Fruit fly (Drosophila melanogaster) whole organism, embryonic: ENCODE results near the gene dsf.

ENCODE experiments used
- ATbp ChIP-seq: fragments of 200-800 bp; sonication (Bioruptor generic); optimal IDR thresholded peaks from 2 replicates; lab custom pipeline; 2017; ENCODE audit warnings: missing biosample characterization, mild to moderate bottlenecking, missing genetic modification characterization, missing genetic modification reagents
- CG10147 ChIP-seq: fragments of 200-800 bp; sonication (Bioruptor generic); optimal IDR thresholded peaks from 2 replicates; lab custom pipeline; 2019; ENCODE audit warnings: missing biosample characterization, mild to moderate bottlenecking, missing genetic modification characterization, moderate library complexity
- CG1024 ChIP-seq: fragments of 200-800 bp; sonication (Bioruptor generic); IDR thresholded peaks from 2 replicates; pipeline ENCODE4 v1.3.6; 2022; ENCODE audit warnings: missing biosample characterization, missing genetic modification characterization
- CG12071 ChIP-seq: fragments of 200-800 bp; sonication (Bioruptor generic); optimal IDR thresholded peaks from 3 replicates; lab custom pipeline; 2018; ENCODE audit warnings: missing biosample characterization, mild to moderate bottlenecking, missing genetic modification characterization
- CG12299 ChIP-seq: fragments of 200-800 bp; sonication (Bioruptor generic); optimal IDR thresholded peaks from 2 replicates; lab custom pipeline; 2018; ENCODE audit warnings: missing biosample characterization, mild to moderate bottlenecking, missing genetic modification characterization
- CG13123 ChIP-seq: fragments of 200-800 bp; sonication (Bioruptor generic); optimal IDR thresholded peaks from 2 replicates; lab custom pipeline; 2016; ENCODE audit warnings: missing biosample characterization, missing genetic modification characterization
- CG14965 ChIP-seq: fragments of 200-800 bp; sonication (Bioruptor generic); optimal IDR thresholded peaks from 2 replicates; lab custom pipeline; 2016; ENCODE audit warnings: missing biosample characterization, missing genetic modification characterization, borderline replicate concordance
- CG15479 ChIP-seq: fragments of 200-800 bp; sonication (Bioruptor generic); optimal IDR thresholded peaks from 3 replicates; lab custom pipeline; 2019; ENCODE audit warnings: missing biosample characterization, mild to moderate bottlenecking, missing genetic modification characterization, moderate library complexity
- CG17361 ChIP-seq: fragments of 200-800 bp; sonication (Bioruptor generic); IDR thresholded peaks from 3 replicates; pipeline ENCODE4 v1.3.6; 2022; ENCODE audit warnings: missing biosample characterization, missing genetic modification characterization
- CG17385 ChIP-seq: fragments of 200-800 bp; sonication (Bioruptor generic); optimal IDR thresholded peaks from 3 replicates; lab custom pipeline; 2018; ENCODE audit warnings: missing biosample characterization, mild to moderate bottlenecking, missing genetic modification characterization
- CG17912 ChIP-seq: fragments of 200-800 bp; sonication (Bioruptor generic); optimal IDR thresholded peaks from 2 replicates; lab custom pipeline; 2018; ENCODE audit warnings: missing biosample characterization, mild to moderate bottlenecking, missing genetic modification characterization
- CG2116 ChIP-seq: fragments of 200-800 bp; sonication (Bioruptor generic); optimal IDR thresholded peaks from 3 replicates; lab custom pipeline; 2018; ENCODE audit warnings: missing biosample characterization, mild to moderate bottlenecking, missing genetic modification characterization
- CG2120 ChIP-seq: fragments of 200-800 bp; sonication (Bioruptor generic); optimal IDR thresholded peaks from 3 replicates; lab custom pipeline; 2016; ENCODE audit warnings: missing biosample characterization, missing genetic modification characterization
- CG2202 ChIP-seq: fragments of 200-800 bp; sonication (Bioruptor generic); optimal IDR thresholded peaks from 2 replicates; lab custom pipeline; 2018; ENCODE audit warnings: missing biosample characterization, mild to moderate bottlenecking, missing genetic modification characterization
- CG31441 ChIP-seq: fragments of 200-800 bp; sonication (Bioruptor generic); IDR thresholded peaks from 2 replicates; pipeline ENCODE4 v1.3.6; 2022; ENCODE audit warnings: missing biosample characterization, missing genetic modification characterization
- CG3163 ChIP-seq: fragments of 200-800 bp; sonication (Bioruptor generic); optimal IDR thresholded peaks from 3 replicates; lab custom pipeline; 2016; ENCODE audit warnings: missing biosample characterization, missing genetic modification characterization
- CG32532 ChIP-seq: fragments of 200-800 bp; sonication (Bioruptor generic); IDR thresholded peaks from 2 replicates; pipeline ENCODE4 v1.3.6; 2022; ENCODE audit warnings: missing biosample characterization, missing genetic modification characterization
- CG3281 ChIP-seq: fragments of 200-800 bp; sonication (Bioruptor generic); optimal IDR thresholded peaks from 3 replicates; lab custom pipeline; 2017; ENCODE audit warnings: missing biosample characterization, mild to moderate bottlenecking, missing genetic modification characterization
- CG6791 ChIP-seq: fragments of 200-800 bp; sonication (Bioruptor generic); IDR thresholded peaks from 3 replicates; pipeline ENCODE4 v1.3.6; 2022; ENCODE audit warnings: missing biosample characterization, missing genetic modification characterization; ENCODE audit not compliant: partially characterized antibody
- CG7928 ChIP-seq: fragments of 200-800 bp; sonication (Bioruptor generic); optimal IDR thresholded peaks from 2 replicates; lab custom pipeline; 2017; ENCODE audit warnings: missing biosample characterization, mild to moderate bottlenecking, missing genetic modification characterization
- CG9932 ChIP-seq: fragments of 200-800 bp; sonication (Bioruptor generic); IDR thresholded peaks from 2 replicates; pipeline ENCODE4 v1.3.6; 2022; ENCODE audit warnings: missing biosample characterization, missing genetic modification characterization
- Camta ChIP-seq: fragments of 200-800 bp; sonication (Bioruptor generic); optimal IDR thresholded peaks from 2 replicates; lab custom pipeline; 2016; ENCODE audit warnings: missing biosample characterization, missing genetic modification characterization
- CrebB ChIP-seq: fragments of 200-800 bp; sonication (Bioruptor generic); optimal IDR thresholded peaks from 3 replicates; lab custom pipeline; 2018; ENCODE audit warnings: missing biosample characterization, mild to moderate bottlenecking, missing genetic modification characterization
- Dll ChIP-seq: fragments of 200-800 bp; sonication (Bioruptor generic); IDR thresholded peaks from 4 replicates; pipeline ENCODE4 v1.3.6; 2022; ENCODE audit warnings: missing biosample characterization, missing genetic modification characterization; ENCODE audit not compliant: partially characterized antibody
- Gug ChIP-seq: fragments of 200-800 bp; sonication (Bioruptor generic); IDR thresholded peaks from 4 replicates; pipeline ENCODE4 v1.3.6; 2022; ENCODE audit warnings: missing biosample characterization, missing genetic modification characterization
- HHEX ChIP-seq: fragments of 200-800 bp; sonication (Bioruptor generic); optimal IDR thresholded peaks from 3 replicates; lab custom pipeline; 2017; ENCODE audit warnings: missing biosample characterization, mild to moderate bottlenecking, missing genetic modification characterization, missing genetic modification reagents
- Hey ChIP-seq: fragments of 200-800 bp; sonication (Bioruptor generic); optimal IDR thresholded peaks from 3 replicates; lab custom pipeline; 2018; ENCODE audit warnings: missing biosample characterization, mild to moderate bottlenecking, missing genetic modification characterization
- Hr51 ChIP-seq, 2 experiments: fragments of 200-800 bp; sonication (Bioruptor generic); optimal IDR thresholded peaks; 2 replicates in 1 of 2; 3 replicates in 1 of 2; lab custom pipeline; 2016 to 2018; ENCODE audit warnings: missing biosample characterization in 2 of 2, missing genetic modification characterization in 2 of 2, mild to moderate bottlenecking in 1 of 2, moderate library complexity in 1 of 2
- Hr78 ChIP-seq, 2 experiments: fragments of 200-800 bp in 1 of 2; fragments of >200 bp in 1 of 2; sonication (Bioruptor generic) in 1 of 2; optimal IDR thresholded peaks; 2 replicates each; lab custom pipeline; 2017 to 2019; ENCODE audit warnings: missing biosample characterization in 2 of 2, missing genetic modification characterization in 2 of 2, mild to moderate bottlenecking in 1 of 2, moderate library complexity in 1 of 2
- MTF-1 ChIP-seq: fragments of 200-800 bp; sonication (Bioruptor generic); optimal IDR thresholded peaks from 2 replicates; lab custom pipeline; 2018; ENCODE audit warnings: missing biosample characterization, mild to moderate bottlenecking, missing genetic modification characterization, borderline replicate concordance
- NFAT ChIP-seq: fragments of 200-800 bp; sonication (Bioruptor generic); IDR thresholded peaks from 2 replicates; pipeline ENCODE4 v1.3.6; 2022; ENCODE audit warnings: missing biosample characterization, missing genetic modification characterization
- Oli ChIP-seq: fragments of 200-800 bp; sonication (Bioruptor generic); optimal IDR thresholded peaks from 2 replicates; lab custom pipeline; 2018; ENCODE audit warnings: missing biosample characterization, mild to moderate bottlenecking, missing genetic modification characterization, moderate library complexity
- Rfx ChIP-seq: fragments of 200-800 bp; sonication (Bioruptor generic); IDR thresholded peaks from 2 replicates; pipeline ENCODE4 v1.3.6; 2022; ENCODE audit warnings: missing biosample characterization, missing genetic modification characterization
- Sox100B ChIP-seq: fragments of 200-800 bp; sonication (Bioruptor generic); optimal IDR thresholded peaks from 3 replicates; lab custom pipeline; 2018; ENCODE audit warnings: missing biosample characterization, mild to moderate bottlenecking, missing genetic modification characterization
- Usf ChIP-seq: fragments of 200-800 bp; sonication (Bioruptor generic); optimal IDR thresholded peaks from 2 replicates; lab custom pipeline; 2017; ENCODE audit warnings: missing genotype, missing biosample characterization, missing genetic modification characterization
- Xrp1 ChIP-seq: fragments of 200-800 bp; sonication (Bioruptor generic); IDR thresholded peaks from 2 replicates; pipeline ENCODE4 v1.3.6; 2022; ENCODE audit warnings: missing biosample characterization, missing genetic modification characterization
- chm ChIP-seq: fragments of 200-800 bp; sonication (Bioruptor generic); IDR thresholded peaks from 2 replicates; pipeline ENCODE4 v1.3.6; 2022; ENCODE audit warnings: missing biosample characterization, missing genetic modification characterization
- eve ChIP-seq, 2 experiments: fragments of >200 bp; optimal IDR thresholded peaks; 2 replicates each; lab custom pipeline; 2017; ENCODE audit warnings: missing biosample characterization in 2 of 2, missing genetic modification characterization in 2 of 2
- grn ChIP-seq: fragments of 200-800 bp; sonication (Bioruptor generic); optimal IDR thresholded peaks from 3 replicates; lab custom pipeline; 2017; ENCODE audit warnings: missing biosample characterization, missing genetic modification characterization
- h ChIP-seq: fragments of >200 bp; optimal IDR thresholded peaks from 2 replicates; lab custom pipeline; 2017
- her ChIP-seq: fragments of 200-800 bp; sonication (Bioruptor generic); optimal IDR thresholded peaks from 2 replicates; lab custom pipeline; 2016; ENCODE audit warnings: missing biosample characterization, missing genetic modification characterization
- lola ChIP-seq, 3 experiments: fragments of >200 bp in 2 of 3; fragments of 200-800 bp in 1 of 3; sonication (Bioruptor generic) in 1 of 3; optimal IDR thresholded peaks; 2 replicates each; lab custom pipeline; 2017 to 2019; ENCODE audit warnings: missing biosample characterization in 3 of 3, missing genetic modification characterization in 3 of 3, mild to moderate bottlenecking in 1 of 3, moderate library complexity in 1 of 3
- nerfin-1 ChIP-seq: fragments of 200-800 bp; sonication (Bioruptor generic); optimal IDR thresholded peaks from 3 replicates; lab custom pipeline; 2019; ENCODE audit warnings: missing biosample characterization, mild to moderate bottlenecking, missing genetic modification characterization, moderate library complexity
- otp ChIP-seq: fragments of 200-800 bp; sonication (Bioruptor generic); IDR thresholded peaks from 3 replicates; pipeline ENCODE4, ENCODE4 v1.3.6; 2022; ENCODE audit warnings: missing biosample characterization, missing genetic modification characterization
- sob ChIP-seq: fragments of 200-800 bp; sonication (Bioruptor generic); IDR thresholded peaks from 2 replicates; pipeline ENCODE4 v1.3.6; 2022; ENCODE audit warnings: missing biosample characterization, missing genetic modification characterization
- sqz ChIP-seq: fragments of 200-800 bp; sonication (Bioruptor generic); optimal IDR thresholded peaks from 3 replicates; lab custom pipeline; 2018; ENCODE audit warnings: missing biosample characterization, mild to moderate bottlenecking, missing genetic modification characterization
- sr ChIP-seq: fragments of 200-800 bp; sonication (Bioruptor generic); IDR thresholded peaks from 3 replicates; pipeline ENCODE4 v1.3.6; 2022; ENCODE audit warnings: missing biosample characterization, missing genetic modification characterization
- tap ChIP-seq: fragments of 200-800 bp; optimal IDR thresholded peaks from 3 replicates; lab custom pipeline; 2019; ENCODE audit warnings: missing biosample characterization, mild to moderate bottlenecking, missing genetic modification characterization, moderate library complexity
- tx ChIP-seq: fragments of 200-800 bp; sonication (Bioruptor generic); optimal IDR thresholded peaks from 2 replicates; lab custom pipeline; 2016; ENCODE audit warnings: missing biosample characterization, missing genetic modification characterization

dsf gene

DNA sequence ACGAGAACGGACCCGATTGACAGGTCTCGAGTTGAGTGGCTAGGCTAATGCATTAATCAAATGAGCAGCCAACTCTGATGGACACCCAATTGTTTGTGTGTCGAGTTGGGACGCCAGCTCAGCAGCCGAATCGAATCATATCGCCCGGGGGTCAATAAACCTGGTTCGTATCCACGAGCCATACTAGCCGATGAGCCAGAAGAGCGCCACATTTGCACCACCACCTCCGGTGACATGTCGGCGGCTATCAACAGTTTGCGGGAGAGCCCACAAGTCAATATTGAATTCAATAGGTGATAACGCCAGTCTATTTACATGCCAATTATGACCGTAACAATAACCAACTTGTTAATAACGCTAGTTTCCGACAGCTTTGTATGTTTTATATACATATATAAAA, 48.4 kb downstream of the dsf start (continued):
- TF ChIP-seq CG2202 (tag; lab: Kevin White, UChicago) (peak; percentile 52), CG17912 (peak; percentile 61), Usf (GFP tag; lab: Kevin White, UChicago) (no peak), Hr51 (GFP tag; optimal IDR thresholded peaks at IDR 0.05; lab: Kevin White, UChicago) (peak; percentile 30 to 52), her (GFP tag; lab: Kevin White, UChicago) (peak; percentile 27), Gug (GFP tag; lab: Robert Waterston, UW) (no peak), CG17385 (GFP tag; lab: Kevin White, UChicago) (peak; percentile 67), sqz (peak; percentile 17), CG2120 (peak; percentile 37), CG12071 (GFP tag; lab: Kevin White, UChicago) (peak; percentile 84), CG2116 (GFP tag; lab: Kevin White, UChicago) (peak; percentile 9), nerfin-1 (tag; lab: Kevin White, UChicago) (peak; percentile 56), Camta (GFP tag; lab: Kevin White, UChicago) (peak; percentile 11), CG31441 (GFP tag; lab: Robert Waterston, UW) (peak; percentile 47; the same call in 1 of the 2 replicates), CrebB (tag; lab: Kevin White, UChicago) (peak; percentile 78), CG6791 (GFP tag; lab: Robert Waterston, UW) (no peak), ATbp (GFP tag; lab: Kevin White, UChicago) (peak; percentile 92), CG15479 (GFP tag; lab: Kevin White, UChicago) (no peak), CG17361 (GFP tag; lab: Robert Waterston, UW) (no peak), Rfx (GFP tag; lab: Robert Waterston, UW) (peak; percentile 36; the same call in 1 of the 2 replicates), grn (no peak), Dll (GFP tag; lab: Robert Waterston, UW) (no peak), CG12299 (tag; lab: Kevin White, UChicago) (peak; percentile 17), HHEX (peak; percentile 71), eve (GFP tag; optimal IDR thresholded peaks at IDR 0.05; lab: Kevin White, UChicago) (no peak), Hr78 (GFP tag; optimal IDR thresholded peaks at IDR 0.05; lab: Kevin White, UChicago) (peak in 1 of 2 experiments; percentile 50), CG14965 (GFP tag; lab: Kevin White, UChicago) (no peak), Sox100B (GFP tag; lab: Kevin White, UChicago) (peak; percentile 76), CG3281 (GFP tag; lab: Kevin White, UChicago) (peak; percentile 74), sob (peak; percentile 72; the same call in 1 of the 2 replicates), CG3163 (GFP tag; lab: Kevin White, UChicago) (peak; percentile 4), Hey (peak; percentile 62), chm (GFP tag; lab: Robert Waterston, UW) (peak; percentile 62), CG9932 (GFP tag; lab: Robert Waterston, UW) (peak; percentile 38; the same call in 1 of the 2 replicates), otp (GFP tag; lab: Robert Waterston, UW) (peak; percentile 77; the same call in 2 of the 3 replicates), h (lab: Kevin White, UChicago) (no peak), CG1024 (peak; percentile 45; the same call in 1 of the 2 replicates), Xrp1 (peak; percentile 64; the same call in 1 of the 2 replicates), sr (GFP tag; lab: Robert Waterston, UW) (peak; percentile 49; the same call in 2 of the 3 replicates), MTF-1 (peak; percentile 87), CG13123 (GFP tag; lab: Kevin White, UChicago) (peak; percentile 58), tap (tag; lab: Kevin White, UChicago) (peak; percentile 53), CG10147 (peak; percentile 41), NFAT (GFP tag; lab: Robert Waterston, UW) (peak; percentile 46; the same call in 1 of the 2 replicates), lola (GFP tag; optimal IDR thresholded peaks at IDR 0.05; lab: Kevin White, UChicago) (peak in 1 of 3 experiments; percentile 19), tx (GFP tag; lab: Kevin White, UChicago) (no peak), Oli (tag; lab: Kevin White, UChicago) (no peak), CG32532 (GFP tag; lab: Robert Waterston, UW) (peak; percentile 21; the same call in 1 of the 2 replicates), CG7928 (GFP tag; lab: Kevin White, UChicago) (peak; percentile 45)
